Fruit fly (Drosophila melanogaster): ENCODE measurements around the gene Lgr4.

Lgr4 gene

DNA sequence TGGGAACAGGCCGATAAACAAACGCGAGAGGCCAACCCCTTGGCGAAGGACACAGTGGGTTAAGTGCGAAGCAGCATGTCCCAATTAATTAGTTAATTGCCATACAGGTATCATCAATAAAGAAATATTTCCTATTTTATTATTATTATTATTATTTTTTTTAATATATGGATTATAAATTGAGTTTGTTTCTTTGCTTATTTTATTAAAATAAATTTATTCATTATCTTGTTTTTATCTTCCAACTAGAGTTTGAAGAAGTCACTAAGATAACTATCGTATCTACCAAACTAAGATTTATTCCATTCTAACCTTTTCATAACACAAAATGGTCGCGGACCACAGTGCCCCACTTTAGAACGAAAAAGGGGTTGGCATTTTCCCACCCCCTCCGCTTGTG is 19.1 kb upstream of the Lgr4 start (continued):
- TF ChIP-seq fd96Cb (tag; optimal IDR thresholded peaks at IDR 0.05) (peak; percentile 18), bcd (GFP tag; optimal IDR thresholded peaks at IDR 0.05) (peak; percentile 17), CG17361 (GFP tag; IDR thresholded peaks at IDR 0.05) (peak; percentile 50; the same call in 1 of the 3 replicates), yki (optimal IDR thresholded peaks at IDR 0.05) (no peak), sob (GFP tag; IDR thresholded peaks at IDR 0.05) (no peak), CG6254 (GFP tag; optimal IDR thresholded peaks at IDR 0.05) (no peak), sens (GFP tag) (peak; percentile 28), usp (GFP tag; optimal IDR thresholded peaks at IDR 0.05) (no peak), Stat92E (GFP tag; optimal IDR thresholded peaks at IDR 0.05) (no peak), Asciz (GFP tag; optimal IDR thresholded peaks at IDR 0.05) (peak; percentile 0), Hr51 (GFP tag; optimal IDR thresholded peaks at IDR 0.05) (peak in 1 of 2 experiments; percentile 61), Hr3 (GFP tag; optimal IDR thresholded peaks at IDR 0.05) (peak; percentile 25), CG15011 (GFP tag; optimal IDR thresholded peaks at IDR 0.05) (no peak), CG4854 (GFP tag; optimal IDR thresholded peaks at IDR 0.05) (no peak), CG14710 (tag; optimal IDR thresholded peaks at IDR 0.05) (peak; percentile 18), lola (GFP tag; optimal IDR thresholded peaks at IDR 0.05) (peak in 1 of 3 experiments; percentile 25), Oli (tag; optimal IDR thresholded peaks at IDR 0.05) (peak; percentile 26), zen (tag; optimal IDR thresholded peaks at IDR 0.05) (no peak), Side (GFP tag; optimal IDR thresholded peaks at IDR 0.05) (no peak), Dek (tag; optimal IDR thresholded peaks at IDR 0.05) (peak; percentile 1), jumu (GFP tag; optimal IDR thresholded peaks at IDR 0.05) (no peak), trem (tag; optimal IDR thresholded peaks at IDR 0.05) (peak; percentile 15), NfI (GFP tag; optimal IDR thresholded peaks at IDR 0.05) (peak; percentile 9), CG4424 (GFP tag; optimal IDR thresholded peaks at IDR 0.05) (peak; percentile 6), dysf (GFP tag; IDR thresholded peaks at IDR 0.05) (peak; percentile 38; the same call in 2 of the 3 replicates), CG17802 (tag; optimal IDR thresholded peaks at IDR 0.05) (no peak), Sox100B (GFP tag; optimal IDR thresholded peaks at IDR 0.05) (peak; percentile 60), Blimp-1 (GFP tag; optimal IDR thresholded peaks at IDR 0.05) (peak; percentile 44), Mad (GFP tag; optimal IDR thresholded peaks at IDR 0.05) (no peak), CG9727 (GFP tag; optimal IDR thresholded peaks at IDR 0.05) (peak; percentile 46), CG15269 (tag; optimal IDR thresholded peaks at IDR 0.05) (peak; percentile 56), CG12769 (tag; optimal IDR thresholded peaks at IDR 0.05) (no peak), CG12391 (tag; optimal IDR thresholded peaks at IDR 0.05) (peak; percentile 53), MTF-1 (GFP tag; optimal IDR thresholded peaks at IDR 0.05; ENCODE audit: borderline replicate concordance) (no peak), h (optimal IDR thresholded peaks at IDR 0.05) (no peak), bab2 (GFP tag; optimal IDR thresholded peaks at IDR 0.05) (no peak), Sry-δ (GFP tag; optimal IDR thresholded peaks at IDR 0.05) (no peak), CG2202 (tag; optimal IDR thresholded peaks at IDR 0.05) (no peak), sc (optimal IDR thresholded peaks at IDR 0.05) (no peak), sc (GFP tag; optimal IDR thresholded peaks at IDR 0.05) (peak; percentile 0), dmrt11E (tag; optimal IDR thresholded peaks at IDR 0.05) (peak; percentile 10), Hand (GFP tag; optimal IDR thresholded peaks at IDR 0.05) (peak; percentile 39), Fer1 (GFP tag; optimal IDR thresholded peaks at IDR 0.05) (peak; percentile 58), zfh1 (GFP tag; IDR thresholded peaks at IDR 0.05) (no peak), Tbp (GFP tag; optimal IDR thresholded peaks at IDR 0.05) (no peak), vfl (GFP tag; optimal IDR thresholded peaks at IDR 0.05) (no peak), MBD-R2 (GFP tag; IDR thresholded peaks at IDR 0.05) (no peak), CG2712 (tag; optimal IDR thresholded peaks at IDR 0.05) (peak; percentile 59), PHDP (tag; optimal IDR thresholded peaks at IDR 0.05) (peak; percentile 57), psq (GFP tag; optimal IDR thresholded peaks at IDR 0.05) (no peak), caup (GFP tag; optimal IDR thresholded peaks at IDR 0.05; ENCODE audit: severe bottlenecking) (peak; percentile 16)

All from whole organism, embryonic.